Fruit fly (Drosophila melanogaster) whole organism, prepupa: Measurements from ENCODE around the gene CG33271.

ENCODE experiments used
- CG10669 ChIP-seq: fragments of 200-800 bp; sonication (Bioruptor generic); optimal IDR thresholded peaks from 3 replicates; lab custom pipeline; 2018; ENCODE audit warnings: missing biosample characterization, mild to moderate bottlenecking, missing genetic modification characterization, moderate library complexity
- CG11294 ChIP-seq: fragments of 200-800 bp; sonication (Bioruptor generic); IDR thresholded peaks from 2 replicates; pipeline ENCODE4 v1.3.6; 2022; ENCODE audit warnings: missing biosample characterization, missing genetic modification characterization
- CG11902 ChIP-seq: fragments of 200-800 bp; sonication (Bioruptor generic); optimal IDR thresholded peaks from 3 replicates; lab custom pipeline; 2016; ENCODE audit warnings: missing biosample characterization, missing genetic modification characterization
- CG1621 ChIP-seq: fragments of 200-800 bp; sonication (Bioruptor generic); optimal IDR thresholded peaks from 3 replicates; lab custom pipeline; 2018; ENCODE audit warnings: missing biosample characterization, mild to moderate bottlenecking, missing genetic modification characterization
- CG16779 ChIP-seq: fragments of 200-800 bp; sonication (Bioruptor generic); optimal IDR thresholded peaks from 3 replicates; lab custom pipeline; 2017; ENCODE audit warnings: missing biosample characterization, mild to moderate bottlenecking, missing genetic modification characterization
- CG3032 ChIP-seq: fragments of 200-800 bp; optimal IDR thresholded peaks from 2 replicates; lab custom pipeline; 2019; ENCODE audit warnings: missing biosample characterization, mild to moderate bottlenecking, missing genetic modification characterization, moderate library complexity
- CG32006 ChIP-seq: fragments of 200-800 bp; sonication (Bioruptor generic); optimal IDR thresholded peaks from 3 replicates; lab custom pipeline; 2017; ENCODE audit warnings: missing biosample characterization, mild to moderate bottlenecking, missing genetic modification characterization
- CG34406 ChIP-seq: fragments of 200-800 bp; sonication (Bioruptor generic); optimal IDR thresholded peaks from 3 replicates; lab custom pipeline; 2016; ENCODE audit warnings: missing biosample characterization, missing genetic modification characterization
- CG3919 ChIP-seq: fragments of 200-800 bp; sonication (Bioruptor generic); optimal IDR thresholded peaks from 3 replicates; lab custom pipeline; 2016; ENCODE audit warnings: missing biosample characterization, missing genetic modification characterization
- CG4318 ChIP-seq: fragments of 200-800 bp; sonication (Bioruptor generic); optimal IDR thresholded peaks from 3 replicates; lab custom pipeline; 2017; ENCODE audit warnings: missing biosample characterization, mild to moderate bottlenecking, missing genetic modification characterization
- CG6163 ChIP-seq: fragments of 200-800 bp; sonication (Bioruptor generic); IDR thresholded peaks from 3 replicates; pipeline ENCODE4 v1.3.6; 2022; ENCODE audit warnings: missing biosample characterization, missing genetic modification characterization
- CG6792 ChIP-seq: fragments of 200-800 bp; sonication (Bioruptor generic); optimal IDR thresholded peaks from 3 replicates; lab custom pipeline; 2016; ENCODE audit warnings: missing biosample characterization, missing genetic modification characterization
- CG6808 ChIP-seq: fragments of 200-800 bp; sonication (Bioruptor generic); optimal IDR thresholded peaks from 3 replicates; lab custom pipeline; 2017; ENCODE audit warnings: missing biosample characterization, missing genetic modification characterization, mild to moderate bottlenecking, moderate library complexity, missing genetic modification reagents
- CG8119 ChIP-seq: fragments of 200-800 bp; sonication (Bioruptor generic); IDR thresholded peaks from 3 replicates; pipeline ENCODE4 v1.3.6; 2022; ENCODE audit warnings: missing biosample characterization, missing genetic modification characterization
- CG8319 ChIP-seq: fragments of 200-800 bp; sonication (Bioruptor generic); optimal IDR thresholded peaks from 3 replicates; lab custom pipeline; 2016; ENCODE audit warnings: missing biosample characterization, missing genetic modification characterization
- CG9139 ChIP-seq: fragments of 200-800 bp; sonication (Bioruptor generic); optimal IDR thresholded peaks from 3 replicates; lab custom pipeline; 2017; ENCODE audit warnings: missing biosample characterization, mild to moderate bottlenecking, missing genetic modification characterization
- Eip75B ChIP-seq: fragments of 200-800 bp; sonication (Bioruptor generic); optimal IDR thresholded peaks from 3 replicates; lab custom pipeline; 2016; ENCODE audit warnings: missing biosample characterization, missing genetic modification characterization
- Eip78C ChIP-seq: fragments of 200-800 bp; sonication (Bioruptor generic); peaks from one replicate; lab custom pipeline; 2016; ENCODE audit warnings: missing biosample characterization, missing genetic modification characterization
- Eip93F ChIP-seq: fragments of 200-800 bp; sonication (Bioruptor generic); optimal IDR thresholded peaks from 2 replicates; lab custom pipeline; 2016; ENCODE audit warnings: missing biosample characterization, mild to moderate bottlenecking, missing genetic modification characterization
- Ets21C ChIP-seq: fragments of 200-800 bp; sonication (Bioruptor generic); optimal IDR thresholded peaks from 3 replicates; lab custom pipeline; 2016; ENCODE audit warnings: missing biosample characterization, missing genetic modification characterization
- Ets96B ChIP-seq: fragments of 200-800 bp; optimal IDR thresholded peaks from 2 replicates; lab custom pipeline; 2019; ENCODE audit warnings: missing biosample characterization, mild to moderate bottlenecking, missing genetic modification characterization, moderate library complexity
- Gug ChIP-seq: fragments of 200-800 bp; sonication (Bioruptor generic); IDR thresholded peaks from 2 replicates; pipeline ENCODE4 v1.3.6; 2022; ENCODE audit warnings: missing biosample characterization, missing genetic modification characterization
- Hr39 ChIP-seq: fragments of 200-800 bp; sonication (Bioruptor generic); optimal IDR thresholded peaks from 2 replicates; lab custom pipeline; 2016; ENCODE audit warnings: missing biosample characterization, missing genetic modification characterization
- Hr4 ChIP-seq: fragments of 200-800 bp; sonication (Bioruptor generic); optimal IDR thresholded peaks from 3 replicates; lab custom pipeline; 2016; ENCODE audit warnings: missing biosample characterization, missing genetic modification characterization
- Lpt ChIP-seq: fragments of 200-800 bp; sonication (Bioruptor generic); optimal IDR thresholded peaks from 3 replicates; lab custom pipeline; 2016; ENCODE audit warnings: missing biosample characterization, missing genetic modification characterization
- Met ChIP-seq: fragments of 200-800 bp; sonication (Bioruptor generic); optimal IDR thresholded peaks from 3 replicates; lab custom pipeline; 2016; ENCODE audit warnings: missing biosample characterization, missing genetic modification characterization
- OdsH ChIP-seq: fragments of 200-800 bp; sonication (Bioruptor generic); optimal IDR thresholded peaks from 3 replicates; lab custom pipeline; 2016; ENCODE audit warnings: missing biosample characterization, missing genetic modification characterization
- Smox ChIP-seq: fragments of 200-800 bp; sonication (Bioruptor generic); optimal IDR thresholded peaks from 3 replicates; lab custom pipeline; 2016; ENCODE audit warnings: missing biosample characterization, missing genetic modification characterization
- Sox102F ChIP-seq: fragments of 200-800 bp; sonication (Bioruptor generic); optimal IDR thresholded peaks from 2 replicates; lab custom pipeline; 2016; ENCODE audit warnings: missing biosample characterization, mild to moderate bottlenecking, missing genetic modification characterization
- Sox14 ChIP-seq: fragments of 200-800 bp; sonication (Bioruptor generic); optimal IDR thresholded peaks from 3 replicates; lab custom pipeline; 2016; ENCODE audit warnings: missing biosample characterization, missing genetic modification characterization
- acj6 ChIP-seq: fragments of 200-800 bp; sonication (Bioruptor generic); optimal IDR thresholded peaks from 3 replicates; lab custom pipeline; 2016; ENCODE audit warnings: missing biosample characterization, missing genetic modification characterization
- cyc ChIP-seq: fragments of 200-800 bp; sonication (Bioruptor generic); optimal IDR thresholded peaks from 3 replicates; lab custom pipeline; 2016; ENCODE audit warnings: missing biosample characterization, missing genetic modification characterization
- dac ChIP-seq: fragments of 200-800 bp; sonication (Bioruptor generic); optimal IDR thresholded peaks from 2 replicates; lab custom pipeline; 2017; ENCODE audit warnings: missing biosample characterization, mild to moderate bottlenecking, missing genetic modification characterization
- dsx ChIP-seq: fragments of 200-800 bp; optimal IDR thresholded peaks from 3 replicates; lab custom pipeline; 2019; ENCODE audit warnings: missing biosample characterization, mild to moderate bottlenecking, missing genetic modification characterization, moderate library complexity; ENCODE audit not compliant: poor library complexity, severe bottlenecking
- eg ChIP-seq: fragments of 200-800 bp; sonication (Bioruptor generic); IDR thresholded peaks from 3 replicates; pipeline ENCODE4 v1.3.6; 2022; ENCODE audit warnings: missing biosample characterization, missing genetic modification characterization
- fd59A ChIP-seq: fragments of 200-800 bp; sonication (Bioruptor generic); optimal IDR thresholded peaks from 2 replicates; lab custom pipeline; 2017; ENCODE audit warnings: missing biosample characterization, mild to moderate bottlenecking, missing genetic modification characterization, missing genetic modification reagents
- fd85E ChIP-seq: fragments of 200-800 bp; sonication (Bioruptor generic); optimal IDR thresholded peaks from 3 replicates; lab custom pipeline; 2016; ENCODE audit warnings: missing biosample characterization, missing genetic modification characterization
- lz ChIP-seq: fragments of 200-800 bp; sonication (Bioruptor generic); optimal IDR thresholded peaks from 3 replicates; lab custom pipeline; 2016; ENCODE audit warnings: missing biosample characterization, missing genetic modification characterization
- net ChIP-seq: fragments of 200-800 bp; sonication (Bioruptor generic); optimal IDR thresholded peaks from 3 replicates; lab custom pipeline; 2016; ENCODE audit warnings: missing biosample characterization, missing genetic modification characterization
- pdm3 ChIP-seq: fragments of 200-800 bp; sonication (Bioruptor generic); optimal IDR thresholded peaks from 3 replicates; lab custom pipeline; 2016; ENCODE audit warnings: missing biosample characterization, missing genetic modification characterization
- salr ChIP-seq, 2 experiments: fragments of 200-800 bp; sonication (Bioruptor generic); optimal IDR thresholded peaks; 3 replicates each; lab custom pipeline; 2016 to 2018; ENCODE audit warnings: missing biosample characterization in 2 of 2, missing genetic modification characterization in 2 of 2, mild to moderate bottlenecking in 1 of 2
- spab ChIP-seq: fragments of 200-800 bp; sonication (Bioruptor generic); optimal IDR thresholded peaks from 2 replicates; lab custom pipeline; 2017; ENCODE audit warnings: missing biosample characterization, mild to moderate bottlenecking, missing genetic modification characterization, missing genetic modification reagents
- ss ChIP-seq, 2 experiments: fragments of 200-800 bp; sonication (Bioruptor generic); optimal IDR thresholded peaks; 2 replicates in 1 of 2; 3 replicates in 1 of 2; lab custom pipeline; 2017 to 2018; ENCODE audit warnings: mild to moderate bottlenecking in 2 of 2, missing biosample characterization in 2 of 2, missing genetic modification characterization in 2 of 2, moderate library complexity in 1 of 2
- svp ChIP-seq: fragments of 200-800 bp; sonication (Bioruptor generic); peaks from one replicate; lab custom pipeline; 2016; ENCODE audit warnings: missing biosample characterization, missing genetic modification characterization

CG33271 gene

dm6 chr3L:11555662-11556460, 21.4 kb downstream of the CG33271 start (continued):
- TF ChIP-seq dac (no peak), fd59A (peak; percentile 27), CG9139 (GFP tag; lab: Kevin White, UChicago) (peak; percentile 40), Gug (GFP tag; lab: Robert Waterston, UW) (no peak; the same call in none of the 2 replicates), net (GFP tag; lab: Kevin White, UChicago) (peak; percentile 57), CG8119 (GFP tag; lab: Robert Waterston, UW) (peak; percentile 92), Sox14 (GFP tag; lab: Kevin White, UChicago) (no peak), CG34406 (GFP tag; lab: Kevin White, UChicago) (peak; percentile 43), fd85E (GFP tag; lab: Kevin White, UChicago) (no peak), Eip78C (peak; percentile 88)

DNA sequence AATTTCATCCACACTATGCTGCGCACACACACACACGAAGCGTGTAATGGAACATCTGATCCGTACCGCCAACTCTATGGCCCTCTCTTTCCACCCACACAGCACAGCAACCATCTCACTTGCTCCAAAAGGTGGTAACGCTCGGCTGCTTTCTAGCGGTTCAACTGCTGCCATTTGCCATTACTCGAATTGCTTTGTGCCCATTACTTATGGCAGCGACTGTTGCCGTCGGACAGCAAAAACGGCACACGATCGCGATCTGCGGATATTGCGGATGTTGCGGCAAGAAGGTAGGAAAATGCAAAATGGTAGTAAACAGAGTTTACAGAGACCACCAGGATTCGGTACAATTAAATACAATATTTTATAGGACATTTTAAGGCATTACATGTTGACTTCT, 22.5 kb downstream of the CG33271 start:
- TF ChIP-seq CG8119 (GFP tag; lab: Robert Waterston, UW) (no peak), Smox (no peak), Met (GFP tag; lab: Kevin White, UChicago) (no peak), Lpt (GFP tag; lab: Kevin White, UChicago) (no peak), CG6808 (no peak), Eip78C (no peak), Sox102F (GFP tag; lab: Kevin White, UChicago) (no peak), pdm3 (no peak), Eip75B (no peak), Hr4 (no peak), CG34406 (GFP tag; lab: Kevin White, UChicago) (no peak), CG9139 (GFP tag; lab: Kevin White, UChicago) (no peak), Eip93F (GFP tag; lab: Kevin White, UChicago) (no peak), CG6792 (GFP tag; lab: Kevin White, UChicago) (no peak), CG3919 (GFP tag; lab: Kevin White, UChicago) (no peak), CG11902 (no peak), CG11294 (GFP tag; lab: Robert Waterston, UW) (no peak), Hr39 (GFP tag; lab: Kevin White, UChicago) (no peak)

DNA sequence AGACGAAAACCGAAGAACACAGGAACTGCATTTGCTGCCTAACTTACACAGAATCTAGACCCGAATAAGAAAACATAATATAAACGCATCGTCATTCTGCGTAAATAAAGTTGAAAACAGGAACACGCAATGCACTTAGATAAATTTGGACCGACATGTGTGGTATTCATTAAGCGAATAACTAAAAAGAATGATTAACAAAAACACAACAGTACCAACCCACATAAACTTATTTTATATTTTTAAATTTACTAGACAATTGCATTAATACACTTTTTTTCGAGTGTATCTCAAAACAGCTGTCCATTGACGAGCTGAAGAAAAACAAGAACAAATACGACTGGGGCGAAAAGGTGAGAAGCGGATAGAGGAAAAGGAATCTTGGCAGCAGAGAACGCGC, 23.0 kb downstream of the CG33271 start:
- TF ChIP-seq CG6792 (GFP tag; lab: Kevin White, UChicago) (peak; percentile 42), Hr4 (peak; percentile 69), OdsH (peak; percentile 61), CG6808 (peak; percentile 45), lz (GFP tag; lab: Kevin White, UChicago) (peak; percentile 57), CG6163 (GFP tag; lab: Robert Waterston, UW) (peak; percentile 76), Eip93F (GFP tag; lab: Kevin White, UChicago) (no peak), Met (GFP tag; lab: Kevin White, UChicago) (peak; percentile 69), spab (GFP tag; lab: Kevin White, UChicago) (peak; percentile 49), CG10669 (GFP tag; lab: Kevin White, UChicago) (peak; percentile 78), CG3919 (GFP tag; lab: Kevin White, UChicago) (peak; percentile 76), CG9139 (GFP tag; lab: Kevin White, UChicago) (peak; percentile 35), CG11294 (GFP tag; lab: Robert Waterston, UW) (peak; percentile 65), ss (GFP tag; optimal IDR thresholded peaks at IDR 0.05; lab: Kevin White, UChicago) (peak; percentile 72 to 73), dsx (peak; percentile 68), CG11902 (peak; percentile 1), CG4318 (GFP tag; lab: Kevin White, UChicago) (peak; percentile 43), Eip78C (peak; percentile 89), Smox (peak; percentile 66), salr (GFP tag; optimal IDR thresholded peaks at IDR 0.05; lab: Kevin White, UChicago) (peak; percentile 13 to 57), Hr39 (GFP tag; lab: Kevin White, UChicago) (peak; percentile 65), CG32006 (GFP tag; lab: Kevin White, UChicago) (peak; percentile 76), CG1621 (tag; lab: Kevin White, UChicago) (peak; percentile 47), svp (peak; percentile 82), CG8319 (GFP tag; lab: Kevin White, UChicago) (peak; percentile 7), eg (GFP tag; lab: Robert Waterston, UW) (peak; percentile 85), Ets21C (GFP tag; lab: Kevin White, UChicago) (peak; percentile 25), pdm3 (peak; percentile 62), Eip75B (peak; percentile 71), cyc (peak; percentile 53), CG16779 (tag; lab: Kevin White, UChicago) (no peak), acj6 (GFP tag; lab: Kevin White, UChicago) (peak; percentile 68), Ets96B (tag; lab: Kevin White, UChicago) (peak; percentile 70), CG3032 (peak; percentile 61)
